Worm (Caenorhabditis elegans) whole organism, L2 larva: Measurements from ENCODE around the gene B0001.4.

Experiments
- aly-2 ChIP-seq: fragments of 150-350 bp; optimal IDR thresholded peaks from 2 replicates; lab custom pipeline; 2014; ENCODE audit warnings: missing biosample characterization, missing genetic modification characterization
- crh-2 ChIP-seq: sonication (generic microtip); optimal IDR thresholded peaks from 2 replicates; lab custom pipeline; 2017; ENCODE audit warnings: missing biosample characterization, missing genetic modification characterization
- egl-27 ChIP-seq: sonication (generic microtip); optimal IDR thresholded peaks from 3 replicates; lab custom pipeline; 2017; ENCODE audit warnings: missing biosample characterization, missing genetic modification reagents, missing genetic modification characterization
- elt-3 ChIP-seq: sonication (generic microtip); optimal IDR thresholded peaks from 2 replicates; lab custom pipeline; 2017; ENCODE audit warnings: missing biosample characterization, missing genetic modification characterization
- fos-1 ChIP-seq: fragments of 150-350 bp; optimal IDR thresholded peaks from 2 replicates; lab custom pipeline; 2014; ENCODE audit warnings: missing biosample characterization, missing genetic modification characterization
- mdl-1 ChIP-seq, 2 experiments: fragments of 150-350 bp in 1 of 2; sonication (generic microtip) in 1 of 2; optimal IDR thresholded peaks; 2 replicates each; lab custom pipeline; 2017; ENCODE audit warnings: missing biosample characterization in 2 of 2, missing genetic modification characterization in 2 of 2
- sem-4 ChIP-seq: fragments of 150-350 bp; optimal IDR thresholded peaks from 2 replicates; lab custom pipeline; 2014; ENCODE audit warnings: missing biosample characterization, missing genetic modification reagents, missing genetic modification characterization
- unc-39 ChIP-seq: fragments of 150-350 bp; optimal IDR thresholded peaks from 2 replicates; lab custom pipeline; 2014; ENCODE audit warnings: missing biosample characterization, missing genetic modification characterization
- ztf-11 ChIP-seq: sonication (generic microtip); optimal IDR thresholded peaks from 2 replicates; lab custom pipeline; 2017; ENCODE audit warnings: missing biosample characterization, missing genetic modification characterization

ce11 chrIV:12165432-12166078, 27.6 kb upstream of the B0001.4 start:
- TF ChIP-seq mdl-1 (tag; optimal IDR thresholded peaks at IDR 0.05; lab: Kevin White, UChicago) (no peak), fos-1 (tag; lab: Kevin White, UChicago) (no peak), egl-27 (no peak), ztf-11 (no peak), aly-2 (no peak), elt-3 (tag; lab: Kevin White, UChicago) (no peak), crh-2 (tag; lab: Kevin White, UChicago) (no peak), sem-4 (tag; lab: Kevin White, UChicago) (no peak), unc-39 (tag; lab: Kevin White, UChicago) (no peak)
